Worm (Caenorhabditis elegans) whole organism, midembryonic: ENCODE data around the gene yju-2.

Experiments used
- T22C8.4 ChIP-seq: fragments of 200-800 bp; sonication (Bioruptor generic); IDR thresholded peaks from 2 replicates; pipeline ENCODE4 v1.3.6; 2022; ENCODE audit warnings: missing genetic modification characterization, missing compliant biosample characterization
- cog-1 ChIP-seq: sonication (generic microtip); optimal IDR thresholded peaks from 2 replicates; lab custom pipeline; 2016; ENCODE audit warnings: missing genetic modification characterization, missing compliant biosample characterization
- flt-1 ChIP-seq: fragments of 200-800 bp; sonication (Bioruptor generic); IDR thresholded peaks from 2 replicates; pipeline ENCODE4 v1.3.6; 2022; ENCODE audit warnings: missing genetic modification characterization, missing compliant biosample characterization
- klf-2 ChIP-seq: fragments of 200-800 bp; sonication (Bioruptor generic); conservative IDR thresholded peaks from 2 replicates; pipeline ENCODE4 v1.3.6; 2022; ENCODE audit warnings: missing genetic modification reagents, missing genetic modification characterization, missing compliant biosample characterization
- med-1 ChIP-seq: sonication (generic microtip); optimal IDR thresholded peaks from 2 replicates; lab custom pipeline; 2017; ENCODE audit warnings: missing genetic modification characterization, mild to moderate bottlenecking, missing compliant biosample characterization, antibody characterized with exemption, missing genetic modification reagents; ENCODE audit not compliant: insufficient read depth
- ref-1 ChIP-seq: fragments of 200-800 bp; sonication (Bioruptor generic); conservative IDR thresholded peaks from 2 replicates; pipeline ENCODE4 v1.3.6; 2022; ENCODE audit warnings: missing genetic modification reagents, missing genetic modification characterization, missing compliant biosample characterization
- tab-1 ChIP-seq: fragments of 200-800 bp; sonication (Bioruptor generic); IDR thresholded peaks from 2 replicates; pipeline ENCODE4 v1.3.6; 2022; ENCODE audit warnings: missing genetic modification characterization, missing compliant biosample characterization
- ztf-23 ChIP-seq: fragments of 200-800 bp; sonication (Bioruptor generic); IDR thresholded peaks from 2 replicates; pipeline ENCODE4 v1.3.6; 2022; ENCODE audit warnings: missing genetic modification reagents, missing genetic modification characterization, missing compliant biosample characterization
- ztf-29 ChIP-seq: fragments of 200-800 bp; sonication (Bioruptor generic); IDR thresholded peaks from 2 replicates; pipeline ENCODE4 v1.3.6; 2022; ENCODE audit warnings: missing genetic modification reagents, missing genetic modification characterization, missing compliant biosample characterization

Gene yju-2

ce11 chrIII:7221103-7221502 is 37.0 kb downstream of the yju-2 start:
- TF ChIP-seq tab-1 (GFP tag; lab: Robert Waterston, UW) (no peak), med-1 (GFP tag; lab: Kevin White, UChicago) (no peak), flt-1 (GFP tag; lab: Robert Waterston, UW) (no peak)

ce11 chrIII:7223029-7223428 is 38.9 kb downstream of the yju-2 start, which contains the start of gene der-2:
TSS of gene der-2 (minus strand) at chrIII:7223129.
- no peak for TF ChIP-seq klf-2 (GFP tag; lab: Robert Waterston, UW)
- TF ChIP-seq tab-1 (GFP tag; lab: Robert Waterston, UW): no peak
- no peak for TF ChIP-seq T22C8.4
- TF ChIP-seq ztf-29 (GFP tag; lab: Robert Waterston, UW): no peak
- TF ChIP-seq flt-1 (GFP tag; lab: Robert Waterston, UW): no peak
- TF ChIP-seq ref-1 (GFP tag; lab: Robert Waterston, UW): no peak
- no peak for TF ChIP-seq ztf-23
- TF ChIP-seq cog-1 (tag; lab: Kevin White, UChicago): no peak
- no peak for TF ChIP-seq med-1 (GFP tag; lab: Kevin White, UChicago)

- TF ChIP-seq ztf-29 (GFP tag; lab: Robert Waterston, UW): no peak
- no peak for TF ChIP-seq med-1 (GFP tag; lab: Kevin White, UChicago)
- TF ChIP-seq flt-1 (GFP tag; lab: Robert Waterston, UW): no peak
- TF ChIP-seq klf-2 (GFP tag; lab: Robert Waterston, UW): no peak
- TF ChIP-seq ztf-23: no peak
- TF ChIP-seq ref-1 (GFP tag; lab: Robert Waterston, UW): no peak
- no peak for TF ChIP-seq T22C8.4
- TF ChIP-seq tab-1 (GFP tag; lab: Robert Waterston, UW): no peak
- no peak for TF ChIP-seq cog-1 (tag; lab: Kevin White, UChicago)
Observed at ce11 chrIII:7226607-7227006, 42.5 kb downstream of the yju-2 start, which contains the start of gene hsp-75. TSS of gene hsp-75 (minus strand) at chrIII:7226707.

- TF ChIP-seq flt-1 (GFP tag; lab: Robert Waterston, UW) (no peak), T22C8.4 (no peak), ref-1 (GFP tag; lab: Robert Waterston, UW) (no peak), tab-1 (GFP tag; lab: Robert Waterston, UW) (no peak), ztf-23 (no peak), klf-2 (GFP tag; lab: Robert Waterston, UW) (no peak), ztf-29 (GFP tag; lab: Robert Waterston, UW) (no peak), med-1 (GFP tag; lab: Kevin White, UChicago) (no peak), cog-1 (tag; lab: Kevin White, UChicago) (no peak)
Observed at ce11 chrIII:7229687-7230086, 45.6 kb downstream of the yju-2 start, which contains the start of gene R151.8. TSS of gene R151.8 (minus strand) at chrIII:7229787.

ce11 chrIII:7230841-7231240 is 46.7 kb downstream of the yju-2 start, which contains the start of gene R151.10:
TSS of gene R151.10 (minus strand) at chrIII:7230941.
- TF ChIP-seq ref-1 (GFP tag; lab: Robert Waterston, UW) (no peak), ztf-23 (no peak), klf-2 (GFP tag; lab: Robert Waterston, UW) (no peak), med-1 (GFP tag; lab: Kevin White, UChicago) (no peak), ztf-29 (GFP tag; lab: Robert Waterston, UW) (no peak), cog-1 (tag; lab: Kevin White, UChicago) (no peak), flt-1 (GFP tag; lab: Robert Waterston, UW) (no peak), tab-1 (GFP tag; lab: Robert Waterston, UW) (no peak), T22C8.4 (no peak)

- TF ChIP-seq ztf-23: no peak
Observed at ce11 chrIII:7232782-7233181, 48.6 kb downstream of the yju-2 start, which contains the start of gene adr-2. TSS of gene adr-2 (minus strand) at chrIII:7232882.

- TF ChIP-seq cog-1 (tag; lab: Kevin White, UChicago) (peak; percentile 21), med-1 (GFP tag; lab: Kevin White, UChicago) (no peak), ztf-29 (GFP tag; lab: Robert Waterston, UW) (no peak), klf-2 (GFP tag; lab: Robert Waterston, UW) (no peak)
Observed at ce11 chrIII:7234148-7234547, 50.0 kb downstream of the yju-2 start, which contains the start of gene ndus-8. TSS of gene ndus-8 (minus strand) at chrIII:7234202.
